Worm (Caenorhabditis elegans): ENCODE measurements around the gene srbc-14.

- TF ChIP-seq nhr-28 (tag; optimal IDR thresholded peaks at IDR 0.05) (no peak), lsy-2 (tag; optimal IDR thresholded peaks at IDR 0.05) (no peak), unc-130 (GFP tag; optimal IDR thresholded peaks at IDR 0.05) (no peak), R02D3.7 (tag; optimal IDR thresholded peaks at IDR 0.05) (no peak), nhr-237 (tag; optimal IDR thresholded peaks at IDR 0.05) (no peak), F10B5.3 (tag; optimal IDR thresholded peaks at IDR 0.05) (no peak), mep-1 (tag; optimal IDR thresholded peaks at IDR 0.05) (no peak), tra-1 (GFP tag; IDR thresholded peaks at IDR 0.05) (no peak), unc-39 (tag; optimal IDR thresholded peaks at IDR 0.05) (no peak), duxl-1 (tag; optimal IDR thresholded peaks at IDR 0.05; ENCODE audit: poor library complexity) (no peak)
Measured at ce11 chrV:17064676-17065075, 6.8 kb downstream of the srbc-14 start, which contains the start of gene srh-255.
